Worm (Caenorhabditis elegans) whole organism, L4 larva: Measurements from ENCODE around the gene F42G2.5.

Source experiments
- jun-1 ChIP-seq: fragments of 150-350 bp; optimal IDR thresholded peaks from 2 replicates; lab custom pipeline; 2014; ENCODE audit warnings: missing biosample characterization, missing genetic modification reagents, missing genetic modification characterization
- madf-5 ChIP-seq, 2 experiments: fragments of 200-800 bp; sonication (Bioruptor generic); IDR thresholded peaks; 2 replicates each; pipeline ENCODE4 v1.3.6; 2022; ENCODE audit warnings: missing compliant biosample characterization in 2 of 2, missing genetic modification characterization in 2 of 2
- nhr-11 ChIP-seq: fragments of 150-350 bp; optimal IDR thresholded peaks from 2 replicates; lab custom pipeline; 2014; ENCODE audit warnings: missing biosample characterization, missing genetic modification characterization
- nhr-42 ChIP-seq: fragments of 200-800 bp; sonication (Bioruptor generic); IDR thresholded peaks from 2 replicates; pipeline ENCODE4 v1.3.6; 2022; ENCODE audit warnings: missing genetic modification characterization, missing compliant biosample characterization
- nhr-6 ChIP-seq: fragments of 150-350 bp; optimal IDR thresholded peaks from 2 replicates; lab custom pipeline; 2014; ENCODE audit warnings: missing biosample characterization, missing genetic modification characterization
- zfp-3 ChIP-seq: fragments of 200-800 bp; sonication (Bioruptor generic); conservative IDR thresholded peaks from 2 replicates; pipeline ENCODE4 v1.3.6; 2022; ENCODE audit warnings: missing genetic modification reagents, missing genetic modification characterization, missing compliant biosample characterization
- zip-11 ChIP-seq: fragments of 200-800 bp; sonication (Bioruptor generic); IDR thresholded peaks from 2 replicates; pipeline ENCODE4 v1.3.6; 2022; ENCODE audit warnings: missing genetic modification characterization, missing compliant biosample characterization

DNA sequence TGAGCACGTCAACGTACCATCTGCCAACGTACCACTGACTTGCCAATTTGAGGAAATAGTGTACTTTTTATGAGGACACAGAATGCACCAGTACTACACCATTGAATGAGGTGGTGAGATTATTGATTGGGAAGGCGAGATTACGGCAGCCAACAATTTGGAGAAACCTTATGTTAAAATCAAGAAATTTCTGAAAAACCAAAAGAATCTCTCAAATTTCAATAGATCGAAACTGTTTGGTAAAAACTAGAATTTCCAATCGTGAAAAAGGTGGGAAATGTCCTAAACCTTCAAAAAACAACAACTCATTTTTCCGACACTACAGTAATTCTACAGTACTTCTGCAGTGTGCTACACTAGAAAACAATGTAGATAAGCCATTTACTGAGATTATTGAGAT lies 14.2 kb upstream of the F42G2.5 start, which contains the start of gene ceh-86:
- TF ChIP-seq zip-11 (GFP tag; lab: Robert Waterston, UW) (no peak), nhr-11 (tag; lab: Kevin White, UChicago) (no peak), nhr-6 (tag; lab: Kevin White, UChicago) (no peak), zfp-3 (no peak), madf-5 (GFP tag; IDR thresholded peaks at IDR 0.05; lab: Robert Waterston, UW) (no peak), nhr-42 (GFP tag; lab: Robert Waterston, UW) (no peak), jun-1 (tag; lab: Kevin White, UChicago) (no peak)
